Worm (Caenorhabditis elegans): ENCODE results near the gene Y69E1A.3.

The Y69E1A.3 gene

DNA sequence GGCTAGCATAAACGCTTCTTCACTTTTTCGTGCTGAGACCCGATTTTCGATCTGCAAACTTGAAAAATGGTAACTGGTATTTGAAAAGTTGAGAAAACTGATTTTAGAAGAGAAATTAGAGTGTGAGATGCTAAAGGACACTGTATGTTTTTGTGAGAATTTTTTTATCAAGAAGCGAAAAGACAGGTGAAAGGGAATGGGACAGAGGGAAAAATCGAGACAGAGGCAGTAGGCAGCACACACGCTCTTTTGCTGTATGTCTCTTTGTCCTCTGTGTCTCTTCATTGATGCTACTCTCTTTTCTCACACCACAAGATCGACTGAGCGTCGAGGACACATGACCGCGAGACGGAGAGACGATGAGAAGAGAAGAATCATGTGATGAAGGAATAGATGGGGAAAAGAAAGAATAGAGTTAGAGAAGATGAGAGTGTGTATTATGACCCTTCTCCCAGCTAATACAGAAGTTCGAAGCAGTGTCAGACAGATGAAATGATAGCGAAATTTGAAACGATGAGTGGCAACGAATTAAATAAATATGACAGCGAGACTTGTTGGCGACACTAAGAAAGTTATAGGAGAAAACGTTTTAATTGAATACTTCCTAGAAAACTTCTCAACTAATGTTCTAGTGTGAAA, 16.1 kb upstream of the Y69E1A.3 start, which contains the start of gene lgg-2 (continued):
- TF ChIP-seq nhr-85 (tag): peak; percentile 99
- no peak for TF ChIP-seq unc-62 (GFP tag; optimal IDR thresholded peaks at IDR 0.05)
- no peak for TF ChIP-seq ceh-63 (GFP tag; optimal IDR thresholded peaks at IDR 0.05)
- TF ChIP-seq C34B4.2 (tag; optimal IDR thresholded peaks at IDR 0.05): no peak
- TF ChIP-seq fos-1 (tag; optimal IDR thresholded peaks at IDR 0.05): peak; percentile 87
- peak; percentile 71 for TF ChIP-seq aha-1 (tag; optimal IDR thresholded peaks at IDR 0.05)
- peak; percentile 99 for TF ChIP-seq snu-23 (GFP tag; optimal IDR thresholded peaks at IDR 0.05)
- no peak for TF ChIP-seq unc-30 (tag; optimal IDR thresholded peaks at IDR 0.05)
- peak; percentile 62 to 98 for TF ChIP-seq mdl-1 (tag; optimal IDR thresholded peaks at IDR 0.05)
- TF ChIP-seq aly-2 (tag; optimal IDR thresholded peaks at IDR 0.05): peak; percentile 55
- peak; percentile 99 for TF ChIP-seq nhr-20 (tag; optimal IDR thresholded peaks at IDR 0.05)
- TF ChIP-seq hlh-4 (tag; optimal IDR thresholded peaks at IDR 0.05): no peak
- peak; percentile 73 for TF ChIP-seq sup-37 (GFP tag; optimal IDR thresholded peaks at IDR 0.05)
- TF ChIP-seq nhr-90 (tag; optimal IDR thresholded peaks at IDR 0.05; ENCODE audit: poor library complexity): peak; percentile 97
- peak; percentile 93 for TF ChIP-seq irx-1 (tag; optimal IDR thresholded peaks at IDR 0.05)
- peak; percentile 97 for TF ChIP-seq blmp-1 (tag; optimal IDR thresholded peaks at IDR 0.05)
- peak; percentile 92 for TF ChIP-seq egl-13 (tag; optimal IDR thresholded peaks at IDR 0.05)
- TF ChIP-seq ces-1 (GFP tag; optimal IDR thresholded peaks at IDR 0.05): no peak
- peak; percentile 95 for TF ChIP-seq lin-13 (GFP tag; optimal IDR thresholded peaks at IDR 0.05)
- TF ChIP-seq hpl-2 (GFP tag; optimal IDR thresholded peaks at IDR 0.05): peak; percentile 39
- TF ChIP-seq ztf-4 (tag; optimal IDR thresholded peaks at IDR 0.05): peak; percentile 98
- peak; percentile 79 for TF ChIP-seq ceh-88 (GFP tag; IDR thresholded peaks at IDR 0.05)
- peak; percentile 86 for TF ChIP-seq grh-1 (GFP tag; IDR thresholded peaks at IDR 0.05)
- TF ChIP-seq ets-5 (GFP tag; IDR thresholded peaks at IDR 0.05): no peak
- TF ChIP-seq nhr-71 (tag; optimal IDR thresholded peaks at IDR 0.05): peak; percentile 100
- TF ChIP-seq lir-3 (tag; optimal IDR thresholded peaks at IDR 0.05; ENCODE audit: poor library complexity): peak; percentile 91
- no peak for TF ChIP-seq tlp-1 (tag; optimal IDR thresholded peaks at IDR 0.05)
- peak; percentile 77 for TF ChIP-seq sox-4 (tag; optimal IDR thresholded peaks at IDR 0.05)
- TF ChIP-seq zip-4 (GFP tag; optimal IDR thresholded peaks at IDR 0.05): peak; percentile 80
- peak; percentile 79 for TF ChIP-seq C04F5.9 (tag; optimal IDR thresholded peaks at IDR 0.05)
- TF ChIP-seq swsn-7 (tag; optimal IDR thresholded peaks at IDR 0.05): peak; percentile 99
- TF ChIP-seq isw-1 (GFP tag; IDR thresholded peaks at IDR 0.05): peak; percentile 92
- peak; percentile 29; the same call in 1 of the 2 replicates for TF ChIP-seq unc-98 (GFP tag; IDR thresholded peaks at IDR 0.05)

DNA sequence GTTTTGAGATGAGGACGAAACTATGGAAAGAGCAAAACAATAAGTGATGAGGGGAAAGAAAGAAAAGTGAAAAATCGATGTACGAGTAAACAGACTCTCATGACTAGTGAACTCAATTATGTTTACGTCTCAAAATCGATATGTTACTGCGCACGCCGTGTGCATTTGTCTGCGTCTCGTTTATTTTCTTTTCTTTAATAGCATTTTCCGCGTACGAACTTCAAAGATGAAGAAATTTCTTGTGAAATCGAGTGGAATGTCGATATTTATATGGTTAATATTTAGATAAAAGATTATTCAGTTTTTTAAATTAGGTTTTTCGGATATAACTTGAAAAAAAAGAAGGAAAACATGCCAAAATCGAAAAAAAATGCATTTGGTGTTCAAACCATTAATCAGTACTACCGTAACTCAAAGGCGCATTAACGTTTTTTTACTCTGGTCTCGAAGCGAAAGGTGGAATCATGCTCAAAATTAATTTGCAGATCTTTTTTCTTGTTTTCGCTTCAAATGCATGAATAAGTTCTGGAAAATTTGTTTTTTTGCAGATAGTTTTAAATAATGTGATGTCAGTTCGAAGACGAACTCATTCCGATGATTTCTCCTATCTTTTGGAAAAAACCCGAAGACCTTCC, 15.1 kb upstream of the Y69E1A.3 start, which contains the start of gene fic-1:
Gene fic-1, plus strand, starts transcription at position 549 of the 635 bp plus-strand sequence.
- TF ChIP-seq nhr-20 (tag; optimal IDR thresholded peaks at IDR 0.05) (peak; percentile 35), swsn-7 (tag; optimal IDR thresholded peaks at IDR 0.05) (peak; percentile 65), snpc-4 (tag; optimal IDR thresholded peaks at IDR 0.05) (peak; percentile 13), pax-3 (tag; optimal IDR thresholded peaks at IDR 0.05) (peak; percentile 5), grh-1 (GFP tag; IDR thresholded peaks at IDR 0.05) (no peak), ces-1 (GFP tag; optimal IDR thresholded peaks at IDR 0.05) (peak; percentile 96), nhr-19 (GFP tag; conservative IDR thresholded peaks at IDR 0.05) (peak; percentile 46), fos-1 (tag; optimal IDR thresholded peaks at IDR 0.05) (no peak), unc-62 (GFP tag; optimal IDR thresholded peaks at IDR 0.05) (no peak), pqm-1 (tag; optimal IDR thresholded peaks at IDR 0.05) (no peak), dsc-1 (tag; optimal IDR thresholded peaks at IDR 0.05) (peak; percentile 52), dpl-1 (GFP tag; optimal IDR thresholded peaks at IDR 0.05) (peak in 1 of 3 experiments; percentile 49), fkh-8 (tag; optimal IDR thresholded peaks at IDR 0.05) (peak; percentile 84), lin-14 (GFP tag; optimal IDR thresholded peaks at IDR 0.05) (peak; percentile 96), zag-1 (tag; optimal IDR thresholded peaks at IDR 0.05) (no peak), mdl-1 (tag; optimal IDR thresholded peaks at IDR 0.05) (peak in 1 of 2 experiments; percentile 73), hpl-2 (GFP tag; optimal IDR thresholded peaks at IDR 0.05) (no peak), nhr-77 (tag; optimal IDR thresholded peaks at IDR 0.05) (no peak), ztf-11 (tag; optimal IDR thresholded peaks at IDR 0.05) (no peak), unc-86 (tag; optimal IDR thresholded peaks at IDR 0.05) (peak; percentile 44), mep-1 (tag; optimal IDR thresholded peaks at IDR 0.05) (peak; percentile 65), zip-4 (GFP tag; optimal IDR thresholded peaks at IDR 0.05) (peak; percentile 6), snu-23 (GFP tag; optimal IDR thresholded peaks at IDR 0.05) (peak; percentile 64), nhr-11 (tag; optimal IDR thresholded peaks at IDR 0.05) (no peak), ceh-82 (tag; optimal IDR thresholded peaks at IDR 0.05) (peak; percentile 60 to 75 (median 63)), fkh-10 (GFP tag; optimal IDR thresholded peaks at IDR 0.05) (peak; percentile 75), nhr-28 (tag; optimal IDR thresholded peaks at IDR 0.05) (no peak)
